Worm (Caenorhabditis elegans): ENCODE data around the gene srg-61.

DNA sequence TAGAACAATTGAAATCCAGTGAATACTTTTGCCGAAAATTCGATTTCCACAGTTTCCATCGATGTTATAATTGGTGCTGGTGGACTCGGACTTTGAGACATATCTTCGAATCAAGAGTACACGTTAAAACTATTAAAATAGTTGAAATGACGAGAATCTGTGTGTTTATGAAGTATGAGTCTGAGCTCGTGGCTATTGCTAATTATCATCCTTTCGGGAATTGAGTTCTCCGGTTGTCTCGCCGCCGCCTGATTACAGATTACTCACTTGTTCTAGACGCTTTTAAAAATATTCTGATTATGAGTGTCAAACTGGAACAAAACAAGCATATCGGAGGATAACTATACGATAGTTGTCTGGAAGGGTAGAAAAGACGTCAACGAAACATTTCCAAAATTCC, 2.0 kb downstream of the srg-61 start, which contains the start of gene srg-56:
- TF ChIP-seq ceh-18 (tag; optimal IDR thresholded peaks at IDR 0.05) (no peak), ceh-24 (tag; optimal IDR thresholded peaks at IDR 0.05) (no peak), pag-3 (tag; optimal IDR thresholded peaks at IDR 0.05; ENCODE audit: borderline replicate concordance) (no peak), F13H6.1 (tag; optimal IDR thresholded peaks at IDR 0.05) (no peak), madf-2 (tag; optimal IDR thresholded peaks at IDR 0.05) (no peak), hlh-30 (tag; optimal IDR thresholded peaks at IDR 0.05; ENCODE audit: insufficient read depth) (no peak), unc-55 (GFP tag; optimal IDR thresholded peaks at IDR 0.05) (no peak), eyg-1 (tag; optimal IDR thresholded peaks at IDR 0.05) (no peak), ama-1 (optimal IDR thresholded peaks at IDR 0.05) (no peak), ztf-16 (tag; optimal IDR thresholded peaks at IDR 0.05) (no peak)

All from whole organism, late embryonic.